Fruit fly (Drosophila melanogaster) whole organism, pupa: ENCODE results near the gene CG6333.

Source experiments
- CG10348 ChIP-seq: fragments of 200-800 bp; sonication (Bioruptor generic); IDR thresholded peaks from 2 replicates; pipeline ENCODE4 v1.3.6; 2022; ENCODE audit warnings: missing biosample characterization, missing genetic modification characterization
- CG12605 ChIP-seq: fragments of 200-800 bp; sonication (Bioruptor generic); IDR thresholded peaks from 2 replicates; pipeline ENCODE4 v1.3.6; 2022; ENCODE audit warnings: missing biosample characterization, missing genetic modification characterization
- CG13204 ChIP-seq: fragments of 200-800 bp; sonication (Bioruptor generic); optimal IDR thresholded peaks from 2 replicates; lab custom pipeline; 2018; ENCODE audit warnings: missing biosample characterization, mild to moderate bottlenecking, missing genetic modification characterization, moderate library complexity
- CG14655 ChIP-seq: fragments of 200-800 bp; sonication (Bioruptor generic); optimal IDR thresholded peaks from 3 replicates; lab custom pipeline; 2017; ENCODE audit warnings: mild to moderate bottlenecking, missing biosample characterization, missing genetic modification reagents, missing genetic modification characterization
- CG15710 ChIP-seq: fragments of 200-800 bp; sonication (Bioruptor generic); optimal IDR thresholded peaks from 2 replicates; lab custom pipeline; 2018; ENCODE audit warnings: missing biosample characterization, mild to moderate bottlenecking, missing genetic modification characterization, moderate library complexity
- CG17806 ChIP-seq: fragments of 200-800 bp; sonication (Bioruptor generic); optimal IDR thresholded peaks from 2 replicates; lab custom pipeline; 2018; ENCODE audit warnings: missing biosample characterization, mild to moderate bottlenecking, missing genetic modification characterization, moderate library complexity
- CG32121 ChIP-seq: fragments of 200-800 bp; sonication (Bioruptor generic); IDR thresholded peaks from 2 replicates; pipeline ENCODE4 v1.3.6; 2022; ENCODE audit warnings: missing biosample characterization, missing genetic modification characterization
- CG34367 ChIP-seq: fragments of 200-800 bp; sonication (Bioruptor generic); optimal IDR thresholded peaks from 2 replicates; lab custom pipeline; 2018; ENCODE audit warnings: missing biosample characterization, mild to moderate bottlenecking, missing genetic modification characterization
- CG4496 ChIP-seq: fragments of 200-800 bp; sonication (Bioruptor generic); IDR thresholded peaks from 3 replicates; pipeline ENCODE4 v1.3.6; 2022; ENCODE audit warnings: missing biosample characterization, missing genetic modification characterization
- CG8159 ChIP-seq: fragments of 200-800 bp; sonication (Bioruptor generic); optimal IDR thresholded peaks from 3 replicates; lab custom pipeline; 2018; ENCODE audit warnings: missing biosample characterization, mild to moderate bottlenecking, missing genetic modification characterization, moderate library complexity
- CG8301 ChIP-seq: fragments of 200-800 bp; sonication (Bioruptor generic); optimal IDR thresholded peaks from 2 replicates; lab custom pipeline; 2018; ENCODE audit warnings: missing biosample characterization, mild to moderate bottlenecking, missing genetic modification characterization
- CG9948 ChIP-seq: fragments of 200-800 bp; sonication (Bioruptor generic); optimal IDR thresholded peaks from 2 replicates; lab custom pipeline; 2018; ENCODE audit warnings: missing biosample characterization, mild to moderate bottlenecking, missing genetic modification characterization, moderate library complexity
- D1 ChIP-seq: fragments of 200-800 bp; sonication (Bioruptor generic); optimal IDR thresholded peaks from 2 replicates; lab custom pipeline; 2018; ENCODE audit warnings: missing biosample characterization, mild to moderate bottlenecking, missing genetic modification characterization, moderate library complexity
- EcR ChIP-seq: fragments of 200-800 bp; sonication (Bioruptor generic); optimal IDR thresholded peaks from 3 replicates; lab custom pipeline; 2019; ENCODE audit warnings: missing biosample characterization, missing genetic modification characterization, mild to moderate bottlenecking, moderate library complexity, missing genetic modification reagents
- Ets98B ChIP-seq: fragments of 200-800 bp; sonication (Bioruptor generic); IDR thresholded peaks from 2 replicates; pipeline ENCODE4 v1.3.6; 2022; ENCODE audit warnings: missing biosample characterization, missing genetic modification characterization
- Pif1A ChIP-seq: fragments of 200-800 bp; sonication (Bioruptor generic); optimal IDR thresholded peaks from 3 replicates; lab custom pipeline; 2016; ENCODE audit warnings: missing biosample characterization, missing genetic modification characterization
- Pif1B ChIP-seq: fragments of 200-800 bp; sonication (Bioruptor generic); optimal IDR thresholded peaks from 3 replicates; lab custom pipeline; 2016; ENCODE audit warnings: missing biosample characterization, missing genetic modification characterization
- Snoo ChIP-seq: fragments of 200-800 bp; sonication (Bioruptor generic); optimal IDR thresholded peaks from 3 replicates; lab custom pipeline; 2017; ENCODE audit warnings: missing biosample characterization, mild to moderate bottlenecking, missing genetic modification characterization, inconsistent platforms
- fd96Ca ChIP-seq: fragments of 200-800 bp; sonication (Bioruptor generic); IDR thresholded peaks from 3 replicates; pipeline ENCODE4 v1.3.6; 2022; ENCODE audit warnings: missing biosample characterization, missing genetic modification characterization
- gl ChIP-seq: fragments of 200-800 bp; sonication (Bioruptor generic); optimal IDR thresholded peaks from 2 replicates; lab custom pipeline; 2018; ENCODE audit warnings: missing biosample characterization, mild to moderate bottlenecking, missing genetic modification characterization
- rn ChIP-seq: fragments of 200-800 bp; sonication (Bioruptor generic); IDR thresholded peaks from 2 replicates; pipeline ENCODE4 v1.3.6; 2022; ENCODE audit warnings: missing biosample characterization, missing genetic modification characterization

CG6333 gene

DNA sequence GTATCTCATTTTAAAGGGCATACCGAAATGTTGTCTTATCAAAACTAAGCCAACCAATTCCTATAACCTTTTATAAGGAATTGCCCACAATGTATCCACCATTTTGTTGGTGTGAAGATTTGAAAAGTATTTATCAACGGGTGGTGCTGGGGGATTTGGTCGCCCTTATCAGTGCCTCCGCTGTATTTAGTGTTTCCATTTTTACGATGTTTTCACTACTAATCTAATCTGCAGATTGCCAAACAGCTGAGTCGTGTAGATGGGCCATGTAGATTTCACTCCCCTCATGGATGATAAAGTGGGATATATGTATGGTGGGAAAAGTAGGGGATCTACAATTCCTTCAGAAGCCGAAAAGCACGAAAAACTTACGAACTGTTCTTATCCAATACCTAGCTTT lies 45.4 kb upstream of the CG6333 start:
- no peak for TF ChIP-seq CG10348
- no peak for TF ChIP-seq CG8159 (tag; lab: Kevin White, UChicago)
- TF ChIP-seq Pif1A (GFP tag; lab: Kevin White, UChicago) = no peak
- TF ChIP-seq EcR = no peak
- no peak for TF ChIP-seq fd96Ca (GFP tag; lab: Robert Waterston, UW)
- TF ChIP-seq rn (GFP tag; lab: Robert Waterston, UW) = no peak
- TF ChIP-seq CG8301 = no peak
- TF ChIP-seq CG14655 (GFP tag; lab: Kevin White, UChicago) = no peak
- TF ChIP-seq Snoo (tag; lab: Kevin White, UChicago) = no peak
- no peak for TF ChIP-seq CG17806 (tag; lab: Kevin White, UChicago)
- TF ChIP-seq Pif1B (GFP tag; lab: Kevin White, UChicago) = no peak
- TF ChIP-seq CG34367 = no peak
- no peak for TF ChIP-seq D1 (tag; lab: Kevin White, UChicago)
- no peak for TF ChIP-seq CG13204 (GFP tag; lab: Kevin White, UChicago)
- TF ChIP-seq CG4496 = no peak

DNA sequence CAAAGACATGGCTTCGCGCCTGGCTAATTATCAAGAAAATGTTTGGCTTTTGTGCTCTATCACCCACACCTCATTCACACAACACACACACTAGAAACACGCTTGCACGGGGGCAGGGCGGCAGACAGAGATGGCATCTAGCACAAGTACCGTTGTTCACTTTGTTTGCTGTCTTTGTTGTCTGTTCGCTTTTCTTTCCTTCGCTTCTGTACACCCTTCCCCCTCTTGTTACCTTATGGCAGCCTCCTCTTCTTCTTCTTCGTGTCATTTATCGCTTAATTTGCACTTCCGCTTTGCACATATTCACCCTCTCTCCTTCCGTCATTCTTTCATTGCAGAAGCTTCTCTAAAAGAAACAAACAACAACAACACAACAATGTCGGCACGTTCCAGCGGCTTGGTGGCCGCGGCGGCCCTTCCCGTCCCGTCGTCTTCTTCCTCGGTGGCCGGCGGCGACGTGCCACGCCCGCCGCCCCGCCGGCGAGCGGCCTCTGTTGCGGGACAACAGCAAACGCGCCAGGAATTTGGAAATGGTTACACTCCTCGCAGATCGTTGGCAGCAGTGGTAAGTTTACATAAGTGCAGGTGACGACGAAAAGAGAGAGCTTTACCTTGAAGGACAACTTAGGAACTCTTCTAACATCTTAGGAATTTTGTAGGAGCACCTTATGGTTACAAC lies 44.6 kb upstream of the CG6333 start:
- TF ChIP-seq CG13204 (GFP tag; lab: Kevin White, UChicago) (peak; percentile 72), CG4496 (no peak), rn (GFP tag; lab: Robert Waterston, UW) (no peak), EcR (peak; percentile 16)

DNA sequence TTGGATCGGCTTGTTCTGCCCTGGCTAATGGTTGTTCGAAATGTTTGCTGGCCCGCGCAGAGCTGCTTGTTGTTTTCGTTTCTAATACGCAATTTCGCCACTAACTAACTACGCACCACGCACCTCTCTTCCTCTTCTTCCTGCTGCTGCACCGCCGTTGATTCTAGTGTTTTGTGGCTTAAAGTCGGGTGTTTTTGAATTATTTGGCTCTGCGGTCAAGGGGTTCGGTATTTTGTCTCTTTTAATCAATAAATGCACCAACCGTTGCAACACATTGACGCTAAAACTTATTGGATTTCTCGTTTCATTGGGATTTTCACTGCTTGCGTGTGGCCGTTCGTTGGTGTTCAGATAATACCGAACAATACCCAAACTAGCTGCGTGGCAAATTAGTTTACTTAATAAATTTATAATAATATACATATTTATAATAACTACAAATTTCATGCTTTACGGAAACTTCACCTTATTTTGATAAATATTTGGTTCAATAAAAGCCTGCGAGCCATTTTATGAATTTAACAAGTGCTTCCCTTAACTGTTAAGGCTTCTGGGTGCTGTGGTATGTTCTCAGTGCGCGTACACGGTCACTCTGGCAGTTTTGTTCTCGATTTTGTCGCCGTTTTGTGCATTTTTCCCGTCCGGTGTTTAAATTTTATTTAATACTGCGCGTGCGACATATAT lies 43.6 kb upstream of the CG6333 start, which contains the start of the genes Edc3 and Nedd4:
Gene Edc3 (minus strand): TSS at position 351 of the 684 bp plus-strand sequence.
Gene Nedd4 (plus strand): TSS at position 571 of the 684 bp plus-strand sequence.
- TF ChIP-seq Ets98B (GFP tag; lab: Robert Waterston, UW) (no peak), CG8301 (no peak), gl (tag; lab: Kevin White, UChicago) (no peak), CG32121 (GFP tag; lab: Robert Waterston, UW) (no peak), CG34367 (no peak), CG9948 (tag; lab: Kevin White, UChicago) (no peak), CG14655 (GFP tag; lab: Kevin White, UChicago) (no peak), EcR (no peak)
- TF ChIP-seq, all 21 proteins: peak for 0

DNA sequence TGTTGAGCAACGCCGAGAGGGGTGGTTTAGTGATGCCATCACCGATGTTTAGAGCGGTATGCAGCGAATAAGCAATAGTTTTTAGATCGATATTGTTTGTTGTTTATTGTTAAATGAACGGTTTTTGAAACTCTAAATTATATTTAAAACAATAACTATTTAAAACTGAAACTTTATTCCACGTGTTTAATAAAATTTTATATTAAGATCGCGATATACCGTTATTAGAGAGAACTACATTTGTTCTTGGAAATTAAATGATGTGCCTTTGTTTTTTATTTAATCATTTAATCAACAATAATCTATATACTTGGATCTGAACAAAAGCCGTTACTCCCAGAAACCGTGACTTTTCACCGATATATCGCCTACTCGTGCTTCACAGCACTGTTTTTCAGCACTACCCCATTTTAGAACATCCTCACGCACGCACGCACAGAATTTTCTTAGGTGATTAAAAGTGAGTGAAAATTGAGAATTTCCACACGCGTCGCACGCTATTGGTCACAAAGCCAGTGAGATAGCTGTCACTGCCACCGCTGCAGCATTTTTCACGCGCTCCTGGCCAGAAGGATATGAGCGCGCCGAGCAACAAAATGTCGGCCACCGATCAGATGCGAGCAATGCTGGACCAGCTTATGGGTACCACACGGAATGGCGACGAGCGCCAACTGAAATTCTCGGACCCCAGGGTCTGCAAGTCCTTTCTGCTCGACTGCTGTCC lies 28.0 kb upstream of the CG6333 start, which contains the start of the genes U4-U6-60K and CG7564:
Gene U4-U6-60K (minus strand): TSS at position 20 of the 724 bp plus-strand sequence.
Gene CG7564 (plus strand): TSS at position 406 of the 724 bp plus-strand sequence.
- TF ChIP-seq Ets98B (GFP tag; lab: Robert Waterston, UW) (0 out of 2 replicates have a peak, but pooled peaks have one; percentile 19), Snoo (tag; lab: Kevin White, UChicago) (peak; percentile 54), CG8159 (tag; lab: Kevin White, UChicago) (peak; percentile 46), CG9948 (tag; lab: Kevin White, UChicago) (peak; percentile 31), CG15710 (tag; lab: Kevin White, UChicago) (peak; percentile 44), Pif1A (GFP tag; lab: Kevin White, UChicago) (no peak), Pif1B (GFP tag; lab: Kevin White, UChicago) (peak; percentile 11), EcR (no peak), CG34367 (peak; percentile 26)

DNA sequence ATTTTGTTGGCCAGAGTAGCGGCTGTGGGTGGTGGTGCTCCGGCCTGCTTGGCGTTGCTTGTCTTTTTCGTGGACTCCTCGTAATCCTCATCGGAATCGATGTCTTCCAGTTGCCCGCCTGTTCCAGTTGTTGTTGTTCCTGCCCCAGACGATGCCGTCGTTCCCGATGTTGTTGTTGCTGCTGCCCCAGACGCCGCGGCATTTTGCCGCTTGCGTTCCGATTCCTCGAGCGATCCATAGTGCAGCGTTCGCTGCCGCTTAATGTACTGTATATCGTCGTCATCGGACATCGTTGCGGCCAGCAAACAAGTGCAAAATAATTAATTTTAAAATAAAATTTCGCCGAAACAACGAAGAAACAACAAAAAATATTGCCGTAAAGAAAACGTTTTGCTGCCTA lies 27.5 kb upstream of the CG6333 start:
- no peak for TF ChIP-seq CG14655 (GFP tag; lab: Kevin White, UChicago)
- TF ChIP-seq CG34367 = no peak
- TF ChIP-seq fd96Ca (GFP tag; lab: Robert Waterston, UW) = no peak
- no peak for TF ChIP-seq D1 (tag; lab: Kevin White, UChicago)
- TF ChIP-seq Pif1A (GFP tag; lab: Kevin White, UChicago) = no peak

DNA sequence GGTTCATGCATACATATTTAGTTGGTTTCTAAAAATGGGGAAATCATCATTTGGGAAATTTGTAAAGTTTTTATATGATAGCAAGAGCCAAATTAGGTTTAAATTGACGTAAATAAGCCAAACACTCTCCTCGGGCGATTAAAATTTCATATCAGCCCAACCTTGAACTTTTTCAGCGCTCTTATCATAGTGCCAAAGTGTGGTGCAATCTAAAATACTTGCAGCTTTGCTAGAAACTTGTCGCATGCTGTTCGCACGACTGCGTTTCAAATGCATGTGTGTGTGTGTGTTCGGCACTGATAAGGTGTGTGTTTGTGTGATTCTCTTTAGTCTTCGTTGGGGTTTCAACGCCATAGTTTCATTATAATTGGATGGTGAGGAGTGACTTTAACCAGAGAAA lies 20.8 kb upstream of the CG6333 start:
- TF ChIP-seq CG12605 (GFP tag; lab: Robert Waterston, UW) = no peak
- no peak for TF ChIP-seq CG14655 (GFP tag; lab: Kevin White, UChicago)
- TF ChIP-seq CG8301 = peak; percentile 26
- no peak for TF ChIP-seq D1 (tag; lab: Kevin White, UChicago)
- no peak for TF ChIP-seq Pif1B (GFP tag; lab: Kevin White, UChicago)
- TF ChIP-seq EcR = no peak
- TF ChIP-seq CG9948 (tag; lab: Kevin White, UChicago) = peak; percentile 14
- no peak for TF ChIP-seq CG34367
- TF ChIP-seq CG13204 (GFP tag; lab: Kevin White, UChicago) = no peak
- peak; percentile 22; the same call in 1 of the 2 replicates for TF ChIP-seq CG32121 (GFP tag; lab: Robert Waterston, UW)
- no peak for TF ChIP-seq CG15710 (tag; lab: Kevin White, UChicago)
- TF ChIP-seq CG8159 (tag; lab: Kevin White, UChicago) = peak; percentile 42
- no peak for TF ChIP-seq CG17806 (tag; lab: Kevin White, UChicago)
- TF ChIP-seq Ets98B (GFP tag; lab: Robert Waterston, UW) = no peak
- no peak for TF ChIP-seq rn (GFP tag; lab: Robert Waterston, UW)
- TF ChIP-seq CG4496 = no peak
- no peak for TF ChIP-seq CG10348
- TF ChIP-seq fd96Ca (GFP tag; lab: Robert Waterston, UW) = no peak
- TF ChIP-seq Snoo (tag; lab: Kevin White, UChicago) = no peak
- no peak for TF ChIP-seq Pif1A (GFP tag; lab: Kevin White, UChicago)
- TF ChIP-seq gl (tag; lab: Kevin White, UChicago) = no peak
